Fruit fly (Drosophila melanogaster): ENCODE data around the gene eIF4E1.
A peak's percentile ranks its signal among the peaks of the same experiment; 100 is the strongest.

eIF4E1 gene

dm6 chr3L:9357830-9358712 is 44.2 kb downstream of the eIF4E1 start (continued):
- no peak for TF ChIP-seq sc (optimal IDR thresholded peaks at IDR 0.05)
- no peak for TF ChIP-seq sc (GFP tag; optimal IDR thresholded peaks at IDR 0.05)
- TF ChIP-seq CG6813 (GFP tag; optimal IDR thresholded peaks at IDR 0.05): no peak
- TF ChIP-seq hth (optimal IDR thresholded peaks at IDR 0.05): no peak
- no peak for TF ChIP-seq CG17912 (GFP tag; optimal IDR thresholded peaks at IDR 0.05)
- peak; percentile 60 for TF ChIP-seq CG12769 (tag; optimal IDR thresholded peaks at IDR 0.05)
- TF ChIP-seq wor (GFP tag; IDR thresholded peaks at IDR 0.05): no peak
- TF ChIP-seq bab2 (GFP tag; optimal IDR thresholded peaks at IDR 0.05): no peak
- no peak for TF ChIP-seq CG14860 (GFP tag; IDR thresholded peaks at IDR 0.05; ENCODE audit: partially characterized antibody)
- TF ChIP-seq mld (GFP tag; IDR thresholded peaks at IDR 0.05; ENCODE audit: partially characterized antibody): no peak
- no peak for TF ChIP-seq Lhr (GFP tag; optimal IDR thresholded peaks at IDR 0.05)
- TF ChIP-seq Sox100B (GFP tag; optimal IDR thresholded peaks at IDR 0.05): no peak
- TF ChIP-seq rib (GFP tag; IDR thresholded peaks at IDR 0.05): 0 out of 2 replicates have a peak, but pooled peaks have one; percentile 28
- TF ChIP-seq Sin3A (optimal IDR thresholded peaks at IDR 0.05): no peak
- TF ChIP-seq CG6791 (GFP tag; IDR thresholded peaks at IDR 0.05; ENCODE audit: partially characterized antibody): no peak
- TF ChIP-seq cas (GFP tag; IDR thresholded peaks at IDR 0.05): no peak
- no peak for TF ChIP-seq nerfin-1 (tag; optimal IDR thresholded peaks at IDR 0.05)
- TF ChIP-seq mirr (GFP tag; optimal IDR thresholded peaks at IDR 0.05): peak; percentile 26
- TF ChIP-seq dan (GFP tag; IDR thresholded peaks at IDR 0.05): no peak
- TF ChIP-seq Lim3 (GFP tag; IDR thresholded peaks at IDR 0.05): no peak
- TF ChIP-seq ato (GFP tag; IDR thresholded peaks at IDR 0.05; ENCODE audit: partially characterized antibody): no peak
- no peak for TF ChIP-seq esg (GFP tag; conservative IDR thresholded peaks at IDR 0.05)
- TF ChIP-seq Nf-YA (GFP tag; IDR thresholded peaks at IDR 0.05): no peak
- no peak for TF ChIP-seq run (tag; optimal IDR thresholded peaks at IDR 0.05)

- TF ChIP-seq hb (GFP tag; IDR thresholded peaks at IDR 0.05; ENCODE audit: partially characterized antibody) (0 out of 3 replicates have a peak, but pooled peaks have one; percentile 14), chinmo (GFP tag; IDR thresholded peaks at IDR 0.05; ENCODE audit: partially characterized antibody) (0 out of 4 replicates have a peak, but pooled peaks have one; percentile 32), CG10979 (tag; optimal IDR thresholded peaks at IDR 0.05) (peak; percentile 30), CTCF (GFP tag; optimal IDR thresholded peaks at IDR 0.05) (peak; percentile 90), CG16815 (GFP tag; optimal IDR thresholded peaks at IDR 0.05) (no peak), Med (GFP tag) (peak; percentile 37), Pdp1 (GFP tag; optimal IDR thresholded peaks at IDR 0.05) (peak in 1 of 2 experiments; percentile 8), CG8478 (optimal IDR thresholded peaks at IDR 0.05) (no peak), Dip2 (GFP tag; IDR thresholded peaks at IDR 0.05) (peak; percentile 51; the same call in 1 of the 2 replicates), gt (GFP tag; IDR thresholded peaks at IDR 0.05) (no peak), CG2199 (GFP tag; IDR thresholded peaks at IDR 0.05) (0 out of 3 replicates have a peak, but pooled peaks have one; percentile 57)
These were observed 46.0 kb downstream of the eIF4E1 start for dm6 chr3L:9356138-9356753.

dm6 chr3L:9355555-9355954 is 46.7 kb downstream of the eIF4E1 start:
- TF ChIP-seq CG8924 (tag; optimal IDR thresholded peaks at IDR 0.05) (no peak), grn (GFP tag; optimal IDR thresholded peaks at IDR 0.05) (peak; percentile 79), BtbVII (GFP tag; optimal IDR thresholded peaks at IDR 0.05) (peak; percentile 46), fru (optimal IDR thresholded peaks at IDR 0.05) (no peak), dysf (GFP tag; IDR thresholded peaks at IDR 0.05) (no peak), mirr (GFP tag; optimal IDR thresholded peaks at IDR 0.05) (peak; percentile 36), az2 (GFP tag; optimal IDR thresholded peaks at IDR 0.05) (no peak), her (GFP tag; optimal IDR thresholded peaks at IDR 0.05) (no peak), CG15269 (tag; optimal IDR thresholded peaks at IDR 0.05) (no peak), CG15601 (tag; optimal IDR thresholded peaks at IDR 0.05) (no peak), Hey (tag; optimal IDR thresholded peaks at IDR 0.05) (peak; percentile 59), CG16813 (GFP tag; IDR thresholded peaks at IDR 0.05; ENCODE audit: partially characterized antibody) (no peak), HLH3B (GFP tag; IDR thresholded peaks at IDR 0.05) (no peak), CG16779 (GFP tag; IDR thresholded peaks at IDR 0.05) (no peak), Nf-YB (GFP tag; optimal IDR thresholded peaks at IDR 0.05) (no peak)
